Fruit fly (Drosophila melanogaster) whole organism, embryonic: Measurements from ENCODE around the gene pyd.

ENCODE experiments used
- CG10543 ChIP-seq: fragments of 200-800 bp; sonication (Bioruptor generic); optimal IDR thresholded peaks from 3 replicates; lab custom pipeline; 2017; ENCODE audit warnings: missing biosample characterization, mild to moderate bottlenecking, missing genetic modification characterization, moderate library complexity
- CG12236 ChIP-seq: fragments of 200-800 bp; sonication (Bioruptor generic); optimal IDR thresholded peaks from 2 replicates; lab custom pipeline; 2016; ENCODE audit warnings: missing biosample characterization, missing genetic modification characterization
- CG13894 ChIP-seq: fragments of 200-800 bp; sonication (Bioruptor generic); optimal IDR thresholded peaks from 3 replicates; lab custom pipeline; 2018; ENCODE audit warnings: missing biosample characterization, mild to moderate bottlenecking, missing genetic modification characterization, moderate library complexity
- CG14050 ChIP-seq: fragments of 200-800 bp; sonication (Bioruptor generic); IDR thresholded peaks from 3 replicates; pipeline ENCODE4 v1.3.6; 2022; ENCODE audit warnings: missing biosample characterization, missing genetic modification characterization
- CG1602 ChIP-seq: fragments of 200-800 bp; sonication (Bioruptor generic); optimal IDR thresholded peaks from 3 replicates; lab custom pipeline; 2016; ENCODE audit warnings: missing biosample characterization, missing genetic modification characterization
- CG17359 ChIP-seq: fragments of 200-800 bp; sonication (Bioruptor generic); optimal IDR thresholded peaks from 3 replicates; lab custom pipeline; 2018; ENCODE audit warnings: missing biosample characterization, mild to moderate bottlenecking, missing genetic modification characterization, moderate library complexity
- CG2116 ChIP-seq: fragments of 200-800 bp; sonication (Bioruptor generic); optimal IDR thresholded peaks from 3 replicates; lab custom pipeline; 2018; ENCODE audit warnings: missing biosample characterization, mild to moderate bottlenecking, missing genetic modification characterization
- CG2199 ChIP-seq: fragments of 200-800 bp; sonication (Bioruptor generic); IDR thresholded peaks from 3 replicates; pipeline ENCODE4 v1.3.6; 2022; ENCODE audit warnings: missing biosample characterization, missing genetic modification characterization
- CG32532 ChIP-seq: fragments of 200-800 bp; sonication (Bioruptor generic); IDR thresholded peaks from 2 replicates; pipeline ENCODE4 v1.3.6; 2022; ENCODE audit warnings: missing biosample characterization, missing genetic modification characterization
- CG42726 ChIP-seq: fragments of 200-800 bp; sonication (Bioruptor generic); IDR thresholded peaks from 2 replicates; pipeline ENCODE4 v1.3.6; 2022; ENCODE audit warnings: missing biosample characterization, missing genetic modification characterization; ENCODE audit not compliant: partially characterized antibody
- CG6813 ChIP-seq: fragments of 200-800 bp; sonication (Bioruptor generic); optimal IDR thresholded peaks from 2 replicates; lab custom pipeline; 2017; ENCODE audit warnings: missing biosample characterization, missing genetic modification characterization, mild to moderate bottlenecking, moderate library complexity, missing genetic modification reagents
- CG7357 ChIP-seq: fragments of 200-800 bp; sonication (Bioruptor generic); IDR thresholded peaks from 3 replicates; pipeline ENCODE4 v1.3.6; 2022; ENCODE audit warnings: missing biosample characterization, missing genetic modification characterization
- CG7963 ChIP-seq: fragments of 200-800 bp; sonication (Bioruptor generic); IDR thresholded peaks from 3 replicates; pipeline ENCODE4 v1.3.6; 2022; ENCODE audit warnings: missing biosample characterization, missing genetic modification characterization; ENCODE audit not compliant: partially characterized antibody
- CG8944 ChIP-seq: fragments of 200-800 bp; sonication (Bioruptor generic); optimal IDR thresholded peaks from 3 replicates; lab custom pipeline; 2016; ENCODE audit warnings: missing biosample characterization, missing genetic modification characterization
- Dad ChIP-seq: fragments of 200-800 bp; sonication (Bioruptor generic); optimal IDR thresholded peaks from 3 replicates; lab custom pipeline; 2016; ENCODE audit warnings: missing biosample characterization, missing genetic modification characterization
- H15 ChIP-seq: fragments of 200-800 bp; sonication (Bioruptor generic); IDR thresholded peaks from 3 replicates; pipeline ENCODE4 v1.3.6; 2022; ENCODE audit warnings: missing biosample characterization, missing genetic modification characterization
- Med ChIP-seq: fragments of 200-800 bp; sonication (Bioruptor generic); peaks from one replicate; lab custom pipeline; 2016; ENCODE audit warnings: missing biosample characterization, missing genetic modification characterization, mild to moderate bottlenecking, inconsistent platforms, moderate library complexity
- Meics ChIP-seq: fragments of 200-800 bp; sonication (Bioruptor generic); optimal IDR thresholded peaks from 2 replicates; lab custom pipeline; 2017; ENCODE audit warnings: missing biosample characterization, mild to moderate bottlenecking, missing genetic modification characterization
- Myb ChIP-seq: fragments of 200-800 bp; sonication (Bioruptor generic); optimal IDR thresholded peaks from 2 replicates; lab custom pipeline; 2016; ENCODE audit warnings: missing biosample characterization, missing genetic modification characterization
- NK7.1 ChIP-seq: fragments of 200-800 bp; sonication (Bioruptor generic); optimal IDR thresholded peaks from 3 replicates; lab custom pipeline; 2016; ENCODE audit warnings: missing biosample characterization, missing genetic modification characterization
- Ptx1 ChIP-seq: fragments of 200-800 bp; sonication (Bioruptor generic); IDR thresholded peaks from 2 replicates; pipeline ENCODE4 v1.3.6; 2022; ENCODE audit warnings: missing biosample characterization, missing genetic modification characterization
- Rfx ChIP-seq: fragments of 200-800 bp; sonication (Bioruptor generic); IDR thresholded peaks from 2 replicates; pipeline ENCODE4 v1.3.6; 2022; ENCODE audit warnings: missing biosample characterization, missing genetic modification characterization
- TFAM ChIP-seq: fragments of 200-800 bp; sonication (Bioruptor generic); optimal IDR thresholded peaks from 2 replicates; lab custom pipeline; 2017; ENCODE audit warnings: missing biosample characterization, missing genetic modification characterization, inconsistent platforms
- Xrp1 ChIP-seq: fragments of 200-800 bp; sonication (Bioruptor generic); IDR thresholded peaks from 2 replicates; pipeline ENCODE4 v1.3.6; 2022; ENCODE audit warnings: missing biosample characterization, missing genetic modification characterization
- abd-A ChIP-seq: fragments of 200-800 bp; sonication (Bioruptor generic); optimal IDR thresholded peaks from 3 replicates; lab custom pipeline; 2019; ENCODE audit warnings: missing biosample characterization, mild to moderate bottlenecking, missing genetic modification characterization, moderate library complexity
- chm ChIP-seq: fragments of 200-800 bp; sonication (Bioruptor generic); IDR thresholded peaks from 2 replicates; pipeline ENCODE4 v1.3.6; 2022; ENCODE audit warnings: missing biosample characterization, missing genetic modification characterization
- ci ChIP-seq: fragments of 200-800 bp; sonication (Bioruptor generic); IDR thresholded peaks from 3 replicates; pipeline ENCODE4 v1.3.6; 2022; ENCODE audit warnings: missing biosample characterization, missing genetic modification characterization
- croc ChIP-seq: fragments of 200-800 bp; sonication (Bioruptor generic); conservative IDR thresholded peaks from 3 replicates; pipeline ENCODE4 v1.3.6; 2022; ENCODE audit warnings: missing biosample characterization, missing genetic modification characterization
- ftz-f1 ChIP-seq: fragments of 200-800 bp; sonication (Bioruptor generic); optimal IDR thresholded peaks from 2 replicates; lab custom pipeline; 2016; ENCODE audit warnings: missing biosample characterization, missing genetic modification characterization
- kni ChIP-seq: fragments of 200-800 bp; sonication (Bioruptor generic); optimal IDR thresholded peaks from 3 replicates; lab custom pipeline; 2017; ENCODE audit warnings: mild to moderate bottlenecking, missing biosample characterization, missing genetic modification reagents, missing genetic modification characterization
- knrl ChIP-seq: fragments of 200-800 bp; sonication (Bioruptor generic); IDR thresholded peaks from 3 replicates; pipeline ENCODE4 v1.3.6; 2022; ENCODE audit warnings: missing biosample characterization, missing genetic modification characterization; ENCODE audit not compliant: partially characterized antibody
- lola ChIP-seq, 3 experiments: fragments of >200 bp in 2 of 3; fragments of 200-800 bp in 1 of 3; sonication (Bioruptor generic) in 1 of 3; optimal IDR thresholded peaks; 2 replicates each; lab custom pipeline; 2017 to 2019; ENCODE audit warnings: missing biosample characterization in 3 of 3, missing genetic modification characterization in 3 of 3, mild to moderate bottlenecking in 1 of 3, moderate library complexity in 1 of 3
- maf-S ChIP-seq: fragments of 200-800 bp; sonication (Bioruptor generic); optimal IDR thresholded peaks from 2 replicates; lab custom pipeline; 2016; ENCODE audit warnings: missing biosample characterization, missing genetic modification characterization
- nom ChIP-seq: fragments of 200-800 bp; sonication (Bioruptor generic); optimal IDR thresholded peaks from 2 replicates; lab custom pipeline; 2017; ENCODE audit warnings: missing biosample characterization, missing genetic modification characterization, mild to moderate bottlenecking, moderate library complexity, missing genetic modification reagents
- onecut ChIP-seq: fragments of 200-800 bp; sonication (Bioruptor generic); IDR thresholded peaks from 2 replicates; pipeline ENCODE4 v1.3.6; 2022; ENCODE audit warnings: missing biosample characterization, missing genetic modification characterization
- otp ChIP-seq: fragments of 200-800 bp; sonication (Bioruptor generic); IDR thresholded peaks from 3 replicates; pipeline ENCODE4, ENCODE4 v1.3.6; 2022; ENCODE audit warnings: missing biosample characterization, missing genetic modification characterization
- p53 ChIP-seq: fragments of 200-800 bp; sonication (Bioruptor generic); optimal IDR thresholded peaks from 2 replicates; lab custom pipeline; 2016; ENCODE audit warnings: missing biosample characterization, missing genetic modification characterization
- peb ChIP-seq: fragments of 200-800 bp; sonication (Bioruptor generic); IDR thresholded peaks from 2 replicates; pipeline ENCODE4 v1.3.6; 2022; ENCODE audit warnings: missing biosample characterization, missing genetic modification characterization
- pfk ChIP-seq: fragments of 200-800 bp; sonication (Bioruptor generic); optimal IDR thresholded peaks from 2 replicates; lab custom pipeline; 2018; ENCODE audit warnings: missing biosample characterization, mild to moderate bottlenecking, missing genetic modification characterization, moderate library complexity
- ro ChIP-seq: fragments of 200-800 bp; sonication (Bioruptor generic); IDR thresholded peaks from 2 replicates; pipeline ENCODE4 v1.3.6; 2022; ENCODE audit warnings: missing biosample characterization, missing genetic modification characterization
- scrt ChIP-seq: fragments of 200-800 bp; sonication (Bioruptor generic); optimal IDR thresholded peaks from 2 replicates; lab custom pipeline; 2018; ENCODE audit warnings: missing biosample characterization, mild to moderate bottlenecking, missing genetic modification characterization, moderate library complexity
- sim ChIP-seq: fragments of 200-800 bp; sonication (Bioruptor generic); IDR thresholded peaks from 2 replicates; pipeline ENCODE4 v1.3.6; 2022; ENCODE audit warnings: missing biosample characterization, missing genetic modification characterization
- ssp ChIP-seq: fragments of 200-800 bp; sonication (Bioruptor generic); IDR thresholded peaks from 2 replicates; pipeline ENCODE4 v1.3.6; 2022; ENCODE audit warnings: missing biosample characterization, missing genetic modification characterization
- tio ChIP-seq: fragments of 200-800 bp; sonication (Bioruptor generic); optimal IDR thresholded peaks from 2 replicates; lab custom pipeline; 2017; ENCODE audit warnings: missing biosample characterization, missing genetic modification characterization, inconsistent platforms
- vfl ChIP-seq: fragments of 200-800 bp; sonication (Bioruptor generic); optimal IDR thresholded peaks from 2 replicates; lab custom pipeline; 2016; ENCODE audit warnings: missing biosample characterization, missing genetic modification characterization
- vnd ChIP-seq: fragments of 200-800 bp; sonication (Bioruptor generic); IDR thresholded peaks from 3 replicates; pipeline ENCODE4 v1.3.6; 2022; ENCODE audit warnings: missing biosample characterization, missing genetic modification characterization; ENCODE audit not compliant: partially characterized antibody

pyd gene

DNA sequence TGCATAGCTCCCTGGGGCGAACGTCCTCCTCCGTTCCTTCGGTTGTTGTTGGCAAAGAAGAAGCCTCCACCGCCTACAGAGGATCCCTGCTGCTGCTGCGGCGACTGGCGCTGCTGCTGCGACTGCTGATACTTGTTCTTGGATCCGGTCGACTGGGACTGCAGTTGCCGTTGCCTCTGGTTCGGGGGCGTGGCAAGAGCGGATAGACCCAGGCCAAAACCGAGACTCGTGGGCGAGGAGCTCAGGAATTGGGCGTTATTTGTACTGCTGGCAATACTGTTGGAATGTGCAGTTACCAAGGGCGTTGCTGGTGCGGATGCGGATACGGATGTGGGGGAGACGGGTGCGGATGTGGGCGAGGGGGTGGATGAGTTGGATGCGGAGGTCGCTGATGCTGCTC is 113.5 kb downstream of the pyd start (continued):
- TF ChIP-seq scrt = no peak
- peak; percentile 47 for TF ChIP-seq ci (GFP tag; lab: Robert Waterston, UW)
- no peak for TF ChIP-seq CG42726 (GFP tag; lab: Robert Waterston, UW)
- TF ChIP-seq abd-A (tag; lab: Kevin White, UChicago) = no peak
- no peak for TF ChIP-seq maf-S (GFP tag; lab: Kevin White, UChicago)
- no peak for TF ChIP-seq CG7963
- no peak for TF ChIP-seq NK7.1 (GFP tag; lab: Kevin White, UChicago)
- no peak for TF ChIP-seq CG14050 (GFP tag; lab: Robert Waterston, UW)
- TF ChIP-seq Myb (GFP tag; lab: Kevin White, UChicago) = no peak
- TF ChIP-seq CG2116 (GFP tag; lab: Kevin White, UChicago) = no peak
- no peak for TF ChIP-seq Xrp1 (GFP tag; lab: Robert Waterston, UW)
- no peak for TF ChIP-seq TFAM
- TF ChIP-seq onecut (GFP tag; lab: Robert Waterston, UW) = no peak
- no peak for TF ChIP-seq Meics (GFP tag; lab: Kevin White, UChicago)
- TF ChIP-seq sim (GFP tag; lab: Robert Waterston, UW) = no peak
- no peak for TF ChIP-seq CG6813 (GFP tag; lab: Kevin White, UChicago)
- TF ChIP-seq ro (GFP tag; lab: Robert Waterston, UW) = no peak
- 0 out of 3 replicates have a peak, but pooled peaks have one; percentile 18 for TF ChIP-seq knrl (GFP tag; lab: Robert Waterston, UW)
- no peak for TF ChIP-seq CG13894
- TF ChIP-seq vfl (GFP tag; lab: Kevin White, UChicago) = no peak
- TF ChIP-seq CG32532 (GFP tag; lab: Robert Waterston, UW) = 0 out of 2 replicates have a peak, but pooled peaks have one; percentile 6
- TF ChIP-seq CG1602 = no peak
- TF ChIP-seq otp (GFP tag; lab: Robert Waterston, UW) = no peak
- TF ChIP-seq peb (GFP tag; lab: Robert Waterston, UW) = no peak
- TF ChIP-seq Dad (GFP tag; lab: Kevin White, UChicago) = no peak
- no peak for TF ChIP-seq tio (GFP tag; lab: Kevin White, UChicago)
- TF ChIP-seq lola (GFP tag; optimal IDR thresholded peaks at IDR 0.05; lab: Kevin White, UChicago) = no peak
- TF ChIP-seq chm (GFP tag; lab: Robert Waterston, UW) = no peak
- no peak for TF ChIP-seq CG12236 (GFP tag; lab: Kevin White, UChicago)
- TF ChIP-seq p53 (GFP tag; lab: Kevin White, UChicago) = no peak
- TF ChIP-seq CG17359 (tag; lab: Kevin White, UChicago) = no peak
- no peak for TF ChIP-seq croc
- TF ChIP-seq CG7357 = no peak
- TF ChIP-seq Ptx1 = no peak

DNA sequence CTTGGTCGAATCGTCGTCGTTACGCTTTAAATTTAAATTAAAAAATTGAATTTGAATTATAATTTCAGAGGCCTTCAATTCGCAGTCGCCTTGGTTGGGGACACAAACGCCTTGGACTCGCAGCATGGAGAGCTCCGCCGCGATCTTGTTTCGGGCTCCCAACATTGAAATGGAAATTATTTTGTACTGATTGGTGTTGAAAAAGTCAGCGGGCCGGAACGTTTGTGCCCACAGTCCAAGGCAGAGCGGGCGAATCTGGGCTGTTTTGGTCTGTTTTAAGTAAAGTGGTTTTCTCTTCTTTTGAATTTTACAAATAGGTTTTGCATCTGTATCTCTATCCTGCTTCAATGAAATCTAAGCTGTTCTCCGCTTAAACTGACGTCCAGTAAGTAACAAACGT is 116.6 kb downstream of the pyd start:
- TF ChIP-seq CG2199 (peak; percentile 67; the same call in 1 of the 3 replicates), ftz-f1 (GFP tag; lab: Kevin White, UChicago) (peak; percentile 68), ssp (GFP tag; lab: Robert Waterston, UW) (no peak), vnd (no peak), Med (GFP tag; lab: Kevin White, UChicago) (peak; percentile 23), knrl (GFP tag; lab: Robert Waterston, UW) (peak; percentile 42; the same call in 1 of the 3 replicates), nom (GFP tag; lab: Kevin White, UChicago) (peak; percentile 11), kni (GFP tag; lab: Kevin White, UChicago) (peak; percentile 46), pfk (GFP tag; lab: Kevin White, UChicago) (peak; percentile 7), Rfx (GFP tag; lab: Robert Waterston, UW) (peak; percentile 12), H15 (GFP tag; lab: Robert Waterston, UW) (no peak), CG10543 (GFP tag; lab: Kevin White, UChicago) (peak; percentile 10), CG8944 (GFP tag; lab: Kevin White, UChicago) (no peak)
